Worm (Caenorhabditis elegans) whole organism, young adult: ENCODE measurements around the gene pdi-2.

ENCODE experiments used
- Y95B8A.8 ChIP-seq: fragments of 200-800 bp; sonication (Bioruptor generic); IDR thresholded peaks from 2 replicates; pipeline ENCODE4 v1.3.6; 2022; ENCODE audit warnings: missing genetic modification reagents, missing genetic modification characterization, missing compliant biosample characterization
- egl-44 ChIP-seq: fragments of 200-800 bp; sonication (Bioruptor generic); IDR thresholded peaks from 2 replicates; pipeline ENCODE4 v1.3.6; 2022; ENCODE audit warnings: missing genetic modification reagents, missing genetic modification characterization, missing compliant biosample characterization
- hmg-1.2 ChIP-seq: fragments of 200-800 bp; sonication (Bioruptor generic); IDR thresholded peaks from 2 replicates; pipeline ENCODE4 v1.3.6; 2022; ENCODE audit warnings: missing genetic modification reagents, missing genetic modification characterization, missing compliant biosample characterization
- lin-26 ChIP-seq: fragments of 200-800 bp; sonication (Bioruptor generic); IDR thresholded peaks from 2 replicates; pipeline ENCODE4 v1.3.6; 2022; ENCODE audit warnings: missing genetic modification reagents, missing genetic modification characterization, missing compliant biosample characterization
- lsl-1 ChIP-seq: fragments of 200-800 bp; sonication (Bioruptor generic); optimal IDR thresholded peaks from 2 replicates; lab custom pipeline; 2018; ENCODE audit warnings: mild to moderate bottlenecking, missing genetic modification characterization, moderate library complexity, missing compliant biosample characterization
- nfya-1 ChIP-seq: sonication (generic microtip); optimal IDR thresholded peaks from 2 replicates; lab custom pipeline; 2017; ENCODE audit warnings: antibody characterized with exemption, missing compliant biosample characterization, missing genetic modification characterization, borderline replicate concordance; ENCODE audit not compliant: insufficient read depth
- nhr-90 ChIP-seq: sonication (generic microtip); optimal IDR thresholded peaks from 2 replicates; lab custom pipeline; 2016; ENCODE audit warnings: missing genotype, mild to moderate bottlenecking, missing genetic modification characterization, missing compliant biosample characterization
- snpc-4 ChIP-seq, 5 experiments: fragments of 150-350 bp in 1 of 5; sonication (generic microtip) in 4 of 5; optimal IDR thresholded peaks; 2 replicates each; lab custom pipeline; 2014 to 2018; ENCODE audit warnings: missing genetic modification characterization in 5 of 5, missing biosample characterization in 3 of 5, antibody characterized with exemption in 2 of 5, mild to moderate bottlenecking in 2 of 5, missing compliant biosample characterization in 2 of 5, missing genotype in 2 of 5, moderate library complexity in 2 of 5, missing genetic modification reagents in 1 of 5
- unc-130 ChIP-seq: sonication (generic microtip); optimal IDR thresholded peaks from 2 replicates; lab custom pipeline; 2016; ENCODE audit warnings: missing genetic modification reagents, missing genetic modification characterization, missing compliant biosample characterization
- unc-62 ChIP-seq: fragments of 150-350 bp; optimal IDR thresholded peaks from 2 replicates; lab custom pipeline; 2014; ENCODE audit warnings: missing biosample characterization, missing genetic modification reagents, missing genetic modification characterization
- ztf-25 ChIP-seq: fragments of 200-800 bp; sonication (Bioruptor generic); IDR thresholded peaks from 2 replicates; pipeline ENCODE4 v1.3.6; 2022; ENCODE audit warnings: missing genetic modification reagents, missing genetic modification characterization, missing compliant biosample characterization

DNA sequence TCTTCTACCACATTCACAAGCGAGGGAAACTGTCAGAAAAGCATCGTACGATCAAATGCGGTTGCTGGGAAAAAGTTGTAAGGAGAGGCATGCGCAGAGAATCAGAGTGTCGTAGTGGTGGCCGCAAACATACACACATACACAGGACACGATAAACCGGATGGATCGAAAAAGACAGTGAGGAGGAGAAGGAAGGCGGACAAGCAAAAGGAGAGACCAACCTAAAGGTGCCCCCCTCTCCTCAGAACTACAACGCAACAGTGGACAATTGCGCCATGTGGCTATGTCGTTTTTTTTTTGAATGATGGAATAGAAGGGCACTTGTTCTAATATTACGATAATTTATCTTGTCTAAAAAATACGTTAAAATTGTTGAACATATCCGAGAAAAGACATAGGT lies 25.5 kb upstream of the pdi-2 start:
- no peak for TF ChIP-seq unc-130 (GFP tag; lab: Kevin White, UChicago)
- TF ChIP-seq unc-62 (GFP tag; lab: Kevin White, UChicago), result no peak
- no peak for TF ChIP-seq egl-44 (GFP tag; lab: Robert Waterston, UW)
- TF ChIP-seq snpc-4 (GFP tag; optimal IDR thresholded peaks at IDR 0.05; lab: Kevin White, UChicago), result no peak
- TF ChIP-seq snpc-4 (tag; optimal IDR thresholded peaks at IDR 0.05; lab: Kevin White, UChicago), result no peak
- no peak for TF ChIP-seq nfya-1
- no peak for TF ChIP-seq lin-26 (GFP tag; lab: Robert Waterston, UW)
- TF ChIP-seq lsl-1, result no peak
- TF ChIP-seq hmg-1.2 (GFP tag; lab: Robert Waterston, UW), result no peak
- no peak for TF ChIP-seq ztf-25 (GFP tag; lab: Robert Waterston, UW)
- TF ChIP-seq Y95B8A.8 (GFP tag; lab: Robert Waterston, UW), result no peak
- TF ChIP-seq nhr-90, result no peak
